Fruit fly (Drosophila melanogaster) Kc167 (cell line): ENCODE results near the gene Rh2.

Experiments used
- Sin3A ChIP-seq: fragments of >200 bp; optimal IDR thresholded peaks from 2 replicates; lab custom pipeline; 2018; ENCODE audit warnings: missing external identifiers
- ttk ChIP-seq: sonication (Bioruptor generic); optimal IDR thresholded peaks from 2 replicates; lab custom pipeline; 2017; ENCODE audit warnings: missing external identifiers

DNA sequence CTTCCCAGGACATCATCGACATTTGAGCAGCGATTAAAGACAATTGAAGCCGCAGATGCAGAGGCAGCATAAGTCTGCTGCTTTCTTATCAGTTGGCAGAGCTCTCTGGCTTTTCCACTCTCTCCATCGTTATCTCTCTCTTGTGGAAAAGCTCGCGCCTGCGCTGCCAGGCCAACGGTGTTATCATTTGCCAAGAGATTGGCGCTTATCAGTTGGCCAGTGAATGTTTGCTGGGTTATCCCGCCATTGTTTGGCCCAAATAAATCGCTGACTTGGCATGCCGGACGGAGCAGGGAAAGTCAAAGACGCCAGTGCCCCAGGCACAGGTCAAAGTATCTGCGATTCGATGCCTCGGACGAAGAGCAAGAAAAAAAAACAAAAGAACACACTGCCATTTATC, 49.9 kb downstream of the Rh2 start:
- no peak for TF ChIP-seq Sin3A
- TF ChIP-seq ttk (lab: Kevin White, UChicago): no peak
